Fruit fly (Drosophila melanogaster): ENCODE results near the gene CG3939.
A peak's percentile ranks its signal among the peaks of the same experiment; 100 is the strongest.

CG3939 gene

DNA sequence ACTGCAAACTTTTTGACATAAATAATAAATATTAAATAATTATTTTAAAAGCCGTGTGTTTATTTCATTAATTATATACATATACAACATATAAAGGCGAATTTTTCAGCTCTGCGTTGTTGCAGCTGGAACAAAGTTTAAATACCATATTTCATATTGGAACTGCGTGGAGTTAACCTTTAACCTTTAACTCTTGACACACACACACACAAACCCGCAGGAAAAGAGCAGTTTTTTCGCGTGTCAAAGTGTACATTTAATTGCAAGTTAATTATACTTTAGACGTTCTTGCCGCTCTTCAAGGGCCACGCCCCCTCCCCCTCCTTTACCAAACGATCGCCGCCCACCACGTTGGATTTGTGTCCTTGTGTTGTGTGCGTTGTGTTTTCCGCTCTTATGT is 2.6 kb upstream of the CG3939 start:
- no peak for TF ChIP-seq GATAd (GFP tag; optimal IDR thresholded peaks at IDR 0.05)
- no peak for TF ChIP-seq dsf (GFP tag; optimal IDR thresholded peaks at IDR 0.05; ENCODE audit: borderline replicate concordance)
- TF ChIP-seq h (GFP tag; optimal IDR thresholded peaks at IDR 0.05): no peak
- no peak for TF ChIP-seq lola (GFP tag; optimal IDR thresholded peaks at IDR 0.05)
- TF ChIP-seq usp (GFP tag; optimal IDR thresholded peaks at IDR 0.05): no peak
- no peak for TF ChIP-seq Hr83 (GFP tag; optimal IDR thresholded peaks at IDR 0.05; ENCODE audit: poor library complexity, severe bottlenecking)
- TF ChIP-seq Hr78 (GFP tag; optimal IDR thresholded peaks at IDR 0.05): no peak
- no peak for TF ChIP-seq psq (GFP tag; optimal IDR thresholded peaks at IDR 0.05)
- TF ChIP-seq Mio (GFP tag; optimal IDR thresholded peaks at IDR 0.05): no peak
- no peak for TF ChIP-seq CG9705 (GFP tag; optimal IDR thresholded peaks at IDR 0.05)
- no peak for TF ChIP-seq sv (GFP tag; optimal IDR thresholded peaks at IDR 0.05)
- no peak for TF ChIP-seq rgr (GFP tag; optimal IDR thresholded peaks at IDR 0.05)
- TF ChIP-seq CrebA (GFP tag; optimal IDR thresholded peaks at IDR 0.05; ENCODE audit: borderline replicate concordance): no peak

DNA sequence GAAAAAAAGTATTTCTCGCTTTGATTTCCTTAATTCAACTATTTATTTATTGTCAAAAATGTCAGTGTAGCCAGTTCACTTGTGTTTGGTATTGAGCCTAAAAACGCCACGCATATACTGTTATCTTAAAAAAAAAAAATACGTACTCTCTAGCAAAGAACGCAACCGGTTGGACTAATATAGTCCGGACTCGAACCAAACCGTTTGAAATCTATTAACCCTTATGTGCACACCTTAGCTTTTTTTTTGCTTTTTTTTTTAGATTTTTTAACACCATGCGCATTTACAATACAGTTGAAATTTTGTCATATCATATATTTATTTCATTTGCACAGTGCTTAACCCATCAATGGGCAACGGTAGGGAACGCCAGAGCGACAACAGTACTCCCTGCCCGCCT is 1.7 kb upstream of the CG3939 start, which contains the start of gene CG18508:
Gene CG18508, minus strand, starts transcription at position 69 of the 400 bp plus-strand sequence.
- peak; percentile 35 for TF ChIP-seq woc (GFP tag; optimal IDR thresholded peaks at IDR 0.05)
- TF ChIP-seq Myc (optimal IDR thresholded peaks at IDR 0.05): peak; percentile 15
- peak in 1 of 2 experiments; percentile 22 for TF ChIP-seq foxo (GFP tag; optimal IDR thresholded peaks at IDR 0.05)
- TF ChIP-seq jim (GFP tag; optimal IDR thresholded peaks at IDR 0.05): no peak

DNA sequence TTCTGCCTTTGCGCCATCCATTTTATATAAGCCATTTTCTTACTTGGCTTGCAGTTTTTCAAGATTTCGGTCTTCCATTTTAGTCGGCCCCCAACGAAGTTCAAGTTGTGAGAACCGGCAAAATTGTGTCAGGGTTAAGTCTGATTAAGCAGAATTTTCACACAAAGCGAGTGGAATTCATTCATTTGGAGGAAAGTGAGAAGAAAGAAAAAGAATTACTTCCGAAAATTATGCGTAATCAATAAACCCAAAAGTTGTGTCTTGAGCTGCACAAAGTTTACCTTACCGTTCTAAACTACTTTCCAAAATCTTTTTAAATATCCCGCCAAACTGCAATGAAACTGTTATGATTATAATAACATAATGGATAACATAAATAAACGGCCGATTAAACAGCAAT is 444 bp upstream of the CG3939 start, which contains the start of gene Fcp3C:
Gene Fcp3C, minus strand, starts transcription at position 101 of the 400 bp plus-strand sequence.
- TF ChIP-seq OdsH (GFP tag; optimal IDR thresholded peaks at IDR 0.05) (no peak), sv (GFP tag; optimal IDR thresholded peaks at IDR 0.05) (no peak), h (GFP tag; optimal IDR thresholded peaks at IDR 0.05) (no peak)

DNA sequence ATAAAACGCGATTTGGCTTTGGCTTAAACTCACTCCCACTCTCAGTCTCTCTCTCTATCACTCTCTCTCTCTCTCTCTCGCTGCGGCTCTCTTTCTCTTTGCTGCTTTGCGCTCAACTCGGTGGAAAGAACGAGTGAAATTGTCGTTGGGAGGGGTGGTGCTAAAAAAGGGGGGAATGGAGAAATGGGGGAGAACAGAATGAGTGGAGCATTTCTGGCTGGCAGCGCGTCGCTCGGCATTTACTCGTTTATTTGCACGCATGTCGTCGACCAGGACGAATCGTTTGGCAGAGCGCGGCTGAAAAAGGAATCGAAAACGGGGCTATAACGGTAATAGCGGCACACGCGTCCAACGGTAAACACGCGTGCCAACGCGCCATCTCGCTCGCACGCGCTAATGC is 1.4 kb downstream of the CG3939 start, which contains the start of gene dnc:
Gene dnc, plus strand, starts transcription at position 248 of the 400 bp plus-strand sequence.
- peak; percentile 75 to 87 for TF ChIP-seq dl (GFP tag; optimal IDR thresholded peaks at IDR 0.05; ENCODE audit: insufficient read depth in 1 of 2, partially characterized antibody in 2 of 2)
- no peak for TF ChIP-seq fru (GFP tag; optimal IDR thresholded peaks at IDR 0.05)
- peak; percentile 67 for TF ChIP-seq Vsx2 (GFP tag; optimal IDR thresholded peaks at IDR 0.05; ENCODE audit: partially characterized antibody)
- no peak for TF ChIP-seq lola (GFP tag; optimal IDR thresholded peaks at IDR 0.05)
- TF ChIP-seq dsf (GFP tag; optimal IDR thresholded peaks at IDR 0.05; ENCODE audit: borderline replicate concordance): no peak
- TF ChIP-seq OdsH (GFP tag; optimal IDR thresholded peaks at IDR 0.05): no peak
- no peak for TF ChIP-seq CG9705 (GFP tag; optimal IDR thresholded peaks at IDR 0.05)
- no peak for TF ChIP-seq Mio (GFP tag; optimal IDR thresholded peaks at IDR 0.05)
- TF ChIP-seq Dif (GFP tag; optimal IDR thresholded peaks at IDR 0.05; ENCODE audit: partially characterized antibody): peak; percentile 92
- TF ChIP-seq Sp1 (GFP tag; optimal IDR thresholded peaks at IDR 0.05): peak; percentile 17
- no peak for TF ChIP-seq h (GFP tag; optimal IDR thresholded peaks at IDR 0.05)
- TF ChIP-seq Hr83 (GFP tag; optimal IDR thresholded peaks at IDR 0.05; ENCODE audit: poor library complexity, severe bottlenecking): no peak
- peak; percentile 18 for TF ChIP-seq rgr (GFP tag; optimal IDR thresholded peaks at IDR 0.05)

DNA sequence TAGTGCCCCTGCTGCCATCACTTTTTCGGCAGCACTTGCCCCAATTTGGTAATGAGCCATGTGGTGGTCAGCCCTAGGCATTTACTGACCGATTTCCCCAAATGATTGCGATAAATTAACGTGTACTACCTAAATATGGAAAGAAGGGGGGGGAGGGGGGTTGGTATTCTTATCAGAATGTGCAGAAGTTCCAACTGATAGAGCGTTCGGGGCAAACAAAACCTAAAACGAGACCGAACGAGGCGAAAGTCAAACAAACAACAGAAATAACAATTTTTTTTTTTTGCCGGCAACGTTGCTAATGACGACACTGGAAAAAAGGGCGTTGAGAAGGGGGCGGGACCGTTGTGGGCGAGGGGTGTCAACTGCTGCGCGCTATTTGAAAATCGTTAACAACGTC is 11.7 kb downstream of the CG3939 start:
- TF ChIP-seq dmrt93B (GFP tag; optimal IDR thresholded peaks at IDR 0.05) (no peak), rgr (GFP tag; optimal IDR thresholded peaks at IDR 0.05) (no peak), Myc (optimal IDR thresholded peaks at IDR 0.05) (no peak), GATAd (GFP tag; optimal IDR thresholded peaks at IDR 0.05) (no peak), Hr83 (GFP tag; optimal IDR thresholded peaks at IDR 0.05; ENCODE audit: poor library complexity, severe bottlenecking) (no peak), usp (GFP tag; optimal IDR thresholded peaks at IDR 0.05) (no peak)

DNA sequence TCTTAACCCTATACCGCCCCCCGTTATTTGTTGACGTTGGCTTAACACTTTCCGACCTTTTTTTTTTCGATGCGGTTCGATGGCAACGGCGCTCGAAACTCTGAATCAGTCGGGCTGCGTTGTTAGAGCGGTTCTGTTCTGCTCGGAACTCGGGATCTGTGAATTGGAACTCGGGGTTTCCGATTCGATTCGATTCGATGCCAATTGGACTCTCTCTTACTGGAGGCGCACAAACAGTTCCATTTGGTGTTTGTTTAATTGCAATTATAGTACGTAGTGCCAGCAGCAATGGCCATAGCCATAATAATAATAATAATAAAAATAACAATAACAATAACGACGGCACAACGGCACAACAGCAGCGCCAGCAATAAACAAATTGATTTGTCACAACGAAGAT is 12.8 kb downstream of the CG3939 start:
- TF ChIP-seq dsf (GFP tag; optimal IDR thresholded peaks at IDR 0.05; ENCODE audit: borderline replicate concordance) (no peak), Myc (optimal IDR thresholded peaks at IDR 0.05) (no peak), Abd-B (GFP tag; optimal IDR thresholded peaks at IDR 0.05) (no peak), rgr (GFP tag; optimal IDR thresholded peaks at IDR 0.05) (no peak), usp (GFP tag; optimal IDR thresholded peaks at IDR 0.05) (no peak), Hnf4 (GFP tag; optimal IDR thresholded peaks at IDR 0.05) (no peak), Mio (GFP tag; optimal IDR thresholded peaks at IDR 0.05) (no peak), brk (GFP tag; optimal IDR thresholded peaks at IDR 0.05) (no peak), br (GFP tag; optimal IDR thresholded peaks at IDR 0.05) (no peak), ey (GFP tag; optimal IDR thresholded peaks at IDR 0.05) (no peak), HLH106 (tag; optimal IDR thresholded peaks at IDR 0.05) (no peak), pan (optimal IDR thresholded peaks at IDR 0.05) (no peak), sage (GFP tag; optimal IDR thresholded peaks at IDR 0.05) (no peak), Vsx2 (GFP tag; optimal IDR thresholded peaks at IDR 0.05; ENCODE audit: partially characterized antibody) (no peak), Dif (GFP tag; optimal IDR thresholded peaks at IDR 0.05; ENCODE audit: partially characterized antibody) (no peak), CrebA (GFP tag; optimal IDR thresholded peaks at IDR 0.05; ENCODE audit: borderline replicate concordance) (no peak)

All from whole organism, wandering third instar larva.